Fruit fly (Drosophila melanogaster) whole organism: ENCODE measurements around the gene hyd.

Experiments used
- CG8478 ChIP-seq: fragments of >200 bp; optimal IDR thresholded peaks from 2 replicates; lab custom pipeline; 2018; ENCODE audit warnings: inconsistent platforms
- Dll ChIP-seq: fragments of >200 bp; optimal IDR thresholded peaks from 2 replicates; lab custom pipeline; 2017
- EcR ChIP-seq, 2 experiments: fragments of >200 bp; optimal IDR thresholded peaks; 2 replicates each; lab custom pipeline; 2017; ENCODE audit warnings: missing biosample characterization in 2 of 2, missing genetic modification characterization in 2 of 2, missing genetic modification reagents in 2 of 2
- pan ChIP-seq: fragments of >200 bp; optimal IDR thresholded peaks from 2 replicates; lab custom pipeline; 2017
- psq ChIP-seq: fragments of >200 bp; optimal IDR thresholded peaks from 2 replicates; lab custom pipeline; 2017
- usp ChIP-seq: fragments of >200 bp; optimal IDR thresholded peaks from 2 replicates; lab custom pipeline; 2017; ENCODE audit warnings: missing biosample characterization, missing genetic modification characterization, mixed read lengths

- TF ChIP-seq usp (GFP tag; lab: Kevin White, UChicago) (no peak), psq (no peak), Dll (lab: Kevin White, UChicago) (no peak), CG8478 (no peak), EcR (GFP tag; optimal IDR thresholded peaks at IDR 0.05; lab: Kevin White, UChicago) (no peak), pan (lab: Kevin White, UChicago) (no peak)
These were observed 22.3 kb upstream of the hyd start, which contains the start of gene PpD3 for dm6 chr3R:9747875-9747899.
